Worm (Caenorhabditis elegans) whole organism, young adult: Measurements from ENCODE around the gene arrd-16.

Experiments
- B0019.2 ChIP-seq: fragments of 200-800 bp; sonication (Bioruptor generic); conservative IDR thresholded peaks from 2 replicates; pipeline ENCODE4 v1.3.6; 2022; ENCODE audit warnings: missing genetic modification reagents, missing genetic modification characterization, missing compliant biosample characterization
- B0035.1 ChIP-seq: sonication (generic microtip); optimal IDR thresholded peaks from 2 replicates; lab custom pipeline; 2016; ENCODE audit warnings: missing genetic modification characterization, mild to moderate bottlenecking, missing compliant biosample characterization, missing genotype, missing genetic modification reagents
- B0336.3 ChIP-seq: fragments of 200-800 bp; sonication (Bioruptor generic); IDR thresholded peaks from 2 replicates; pipeline ENCODE4 v1.3.6; 2022; ENCODE audit warnings: missing genetic modification characterization, missing compliant biosample characterization
- C06A6.2 ChIP-seq: fragments of 200-800 bp; sonication (Bioruptor generic); conservative IDR thresholded peaks from 2 replicates; pipeline ENCODE4 v1.3.6; 2022; ENCODE audit warnings: missing genetic modification characterization, missing compliant biosample characterization
- C17E4.6 ChIP-seq: fragments of 200-800 bp; sonication (Bioruptor generic); IDR thresholded peaks from 2 replicates; pipeline ENCODE4 v1.3.6; 2022; ENCODE audit warnings: missing genetic modification reagents, missing genetic modification characterization, missing compliant biosample characterization
- D2030.7 ChIP-seq: fragments of 200-800 bp; sonication (Bioruptor generic); IDR thresholded peaks from 2 replicates; pipeline ENCODE4 v1.3.6; 2022; ENCODE audit warnings: missing genetic modification reagents, missing genetic modification characterization, missing compliant biosample characterization
- F10E7.11 ChIP-seq: sonication (generic microtip); optimal IDR thresholded peaks from 2 replicates; lab custom pipeline; 2017; ENCODE audit warnings: mild to moderate bottlenecking, missing genetic modification characterization, moderate library complexity, missing compliant biosample characterization
- F22D6.2 ChIP-seq: sonication (generic microtip); optimal IDR thresholded peaks from 2 replicates; lab custom pipeline; 2016; ENCODE audit warnings: mild to moderate bottlenecking, missing genetic modification characterization, missing compliant biosample characterization
- F57A8.1 ChIP-seq: fragments of 200-800 bp; sonication (Bioruptor generic); optimal IDR thresholded peaks from 2 replicates; lab custom pipeline; 2018; ENCODE audit warnings: mild to moderate bottlenecking, missing genetic modification characterization, moderate library complexity, missing compliant biosample characterization
- T07F8.4 ChIP-seq: sonication (generic microtip); optimal IDR thresholded peaks from 2 replicates; lab custom pipeline; 2016; ENCODE audit warnings: mild to moderate bottlenecking, missing genetic modification characterization, moderate library complexity, missing compliant biosample characterization
- Y53G8AR.9 ChIP-seq: fragments of 200-800 bp; sonication (Bioruptor generic); conservative IDR thresholded peaks from 2 replicates; pipeline ENCODE4 v1.3.6; 2022; ENCODE audit warnings: missing genetic modification reagents, missing genetic modification characterization, missing compliant biosample characterization
- Y67H2A.10 ChIP-seq: fragments of 200-800 bp; sonication (Bioruptor generic); conservative IDR thresholded peaks from 2 replicates; pipeline ENCODE4 v1.3.6; 2022; ENCODE audit warnings: missing genetic modification reagents, missing genetic modification characterization, missing compliant biosample characterization
- Y79H2A.3 ChIP-seq: fragments of 200-800 bp; sonication (Bioruptor generic); conservative IDR thresholded peaks from 2 replicates; pipeline ENCODE4 v1.3.6; 2022; ENCODE audit warnings: missing genetic modification reagents, missing genetic modification characterization, missing compliant biosample characterization
- ZK185.1 ChIP-seq: sonication (generic microtip); optimal IDR thresholded peaks from 2 replicates; lab custom pipeline; 2016; ENCODE audit warnings: mild to moderate bottlenecking, missing genetic modification characterization, missing compliant biosample characterization; ENCODE audit not compliant: poor library complexity, severe bottlenecking
- akir-1 ChIP-seq: fragments of 200-800 bp; sonication (Bioruptor generic); optimal IDR thresholded peaks from 2 replicates; lab custom pipeline; 2018; ENCODE audit warnings: mild to moderate bottlenecking, missing genetic modification characterization, moderate library complexity, missing compliant biosample characterization
- atf-7 ChIP-seq: sonication (generic microtip); optimal IDR thresholded peaks from 2 replicates; lab custom pipeline; 2017; ENCODE audit warnings: mild to moderate bottlenecking, missing genetic modification characterization, missing compliant biosample characterization
- attf-5 ChIP-seq: fragments of 200-800 bp; sonication (Bioruptor generic); optimal IDR thresholded peaks from 2 replicates; lab custom pipeline; 2018; ENCODE audit warnings: mild to moderate bottlenecking, missing genetic modification characterization, missing compliant biosample characterization
- attf-6 ChIP-seq: fragments of 200-800 bp; sonication (Bioruptor generic); IDR thresholded peaks from 2 replicates; pipeline ENCODE4 v1.3.6; 2022; ENCODE audit warnings: missing genetic modification reagents, missing genetic modification characterization, missing compliant biosample characterization
- bed-1 ChIP-seq: fragments of 200-800 bp; sonication (Bioruptor generic); IDR thresholded peaks from 2 replicates; pipeline ENCODE4 v1.3.6; 2022; ENCODE audit warnings: missing genetic modification reagents, missing genetic modification characterization, missing compliant biosample characterization
- ccch-3 ChIP-seq: fragments of 200-800 bp; sonication (Bioruptor generic); optimal IDR thresholded peaks from 2 replicates; lab custom pipeline; 2018; ENCODE audit warnings: mild to moderate bottlenecking, missing genetic modification characterization, missing compliant biosample characterization
- ceh-100 ChIP-seq: fragments of 200-800 bp; sonication (Bioruptor generic); IDR thresholded peaks from 2 replicates; pipeline ENCODE4 v1.3.6; 2022; ENCODE audit warnings: missing genetic modification reagents, missing genetic modification characterization, missing compliant biosample characterization
- ceh-58 ChIP-seq: fragments of 200-800 bp; sonication (Bioruptor generic); IDR thresholded peaks from 2 replicates; pipeline ENCODE4 v1.3.6; 2022; ENCODE audit warnings: missing genetic modification characterization, missing compliant biosample characterization
- chd-7 ChIP-seq: sonication (generic microtip); optimal IDR thresholded peaks from 2 replicates; lab custom pipeline; 2016; ENCODE audit warnings: mild to moderate bottlenecking, missing genetic modification characterization, moderate library complexity, missing compliant biosample characterization
- ekl-4 ChIP-seq: fragments of 200-800 bp; sonication (Bioruptor generic); IDR thresholded peaks from 2 replicates; pipeline ENCODE4 v1.3.6; 2022; ENCODE audit warnings: missing genetic modification reagents, missing genetic modification characterization, missing compliant biosample characterization
- fkh-3 ChIP-seq: sonication (generic microtip); optimal IDR thresholded peaks from 2 replicates; lab custom pipeline; 2016; ENCODE audit warnings: mild to moderate bottlenecking, missing genetic modification characterization, missing compliant biosample characterization
- hlh-12 ChIP-seq: sonication (generic microtip); optimal IDR thresholded peaks from 2 replicates; lab custom pipeline; 2016; ENCODE audit warnings: missing genetic modification characterization, missing compliant biosample characterization
- hlh-26 ChIP-seq: fragments of 200-800 bp; sonication (Bioruptor generic); conservative IDR thresholded peaks from 2 replicates; pipeline ENCODE4 v1.3.6; 2022; ENCODE audit warnings: missing genetic modification reagents, missing genetic modification characterization, missing compliant biosample characterization
- hsf-1 ChIP-seq: fragments of 200-800 bp; sonication (Bioruptor generic); IDR thresholded peaks from 2 replicates; pipeline ENCODE4 v1.3.6; 2022; ENCODE audit warnings: missing genetic modification reagents, missing genetic modification characterization, missing compliant biosample characterization
- let-526 ChIP-seq: fragments of 200-800 bp; sonication (Bioruptor generic); IDR thresholded peaks from 2 replicates; pipeline ENCODE4 v1.3.6; 2022; ENCODE audit warnings: missing genetic modification reagents, missing genetic modification characterization, missing compliant biosample characterization
- lin-26 ChIP-seq: fragments of 200-800 bp; sonication (Bioruptor generic); IDR thresholded peaks from 2 replicates; pipeline ENCODE4 v1.3.6; 2022; ENCODE audit warnings: missing genetic modification reagents, missing genetic modification characterization, missing compliant biosample characterization
- lin-54 ChIP-seq: fragments of 200-800 bp; sonication (Bioruptor generic); optimal IDR thresholded peaks from 2 replicates; lab custom pipeline; 2018; ENCODE audit warnings: mild to moderate bottlenecking, missing genetic modification characterization, missing compliant biosample characterization
- lsy-27 ChIP-seq: sonication (generic microtip); optimal IDR thresholded peaks from 2 replicates; lab custom pipeline; 2017; ENCODE audit warnings: missing genetic modification characterization, mild to moderate bottlenecking, missing compliant biosample characterization, antibody characterized with exemption, missing genotype, borderline replicate concordance; ENCODE audit not compliant: insufficient read depth
- madf-10 ChIP-seq: sonication (generic microtip); optimal IDR thresholded peaks from 2 replicates; lab custom pipeline; 2016; ENCODE audit warnings: mild to moderate bottlenecking, missing genetic modification characterization, missing compliant biosample characterization
- madf-3 ChIP-seq: fragments of 200-800 bp; sonication (Bioruptor generic); IDR thresholded peaks from 2 replicates; pipeline ENCODE4 v1.3.6; 2022; ENCODE audit warnings: missing genetic modification reagents, missing genetic modification characterization, missing compliant biosample characterization
- mel-28 ChIP-seq: sonication (generic microtip); optimal IDR thresholded peaks from 2 replicates; lab custom pipeline; 2016; ENCODE audit warnings: borderline replicate concordance, mild to moderate bottlenecking, missing genetic modification characterization, missing compliant biosample characterization
- mxl-1 ChIP-seq: sonication (generic microtip); optimal IDR thresholded peaks from 2 replicates; lab custom pipeline; 2016; ENCODE audit warnings: missing genetic modification characterization, missing compliant biosample characterization
- pbrm-1 ChIP-seq: fragments of 200-800 bp; sonication (Bioruptor generic); IDR thresholded peaks from 2 replicates; pipeline ENCODE4 v1.3.6; 2022; ENCODE audit warnings: missing genetic modification reagents, missing genetic modification characterization, missing compliant biosample characterization
- rcor-1 ChIP-seq: fragments of 200-800 bp; sonication (Bioruptor generic); IDR thresholded peaks from 2 replicates; pipeline ENCODE4 v1.3.6; 2022; ENCODE audit warnings: missing genetic modification reagents, missing genetic modification characterization, missing compliant biosample characterization
- repo-1 ChIP-seq: sonication (generic microtip); optimal IDR thresholded peaks from 2 replicates; lab custom pipeline; 2017; ENCODE audit warnings: mild to moderate bottlenecking, missing genetic modification characterization, missing compliant biosample characterization
- sdz-38 ChIP-seq: sonication (generic microtip); optimal IDR thresholded peaks from 2 replicates; lab custom pipeline; 2016; ENCODE audit warnings: missing genotype, missing genetic modification characterization, missing compliant biosample characterization
- snpc-1.3 ChIP-seq: sonication (generic microtip); optimal IDR thresholded peaks from 2 replicates; lab custom pipeline; 2017; ENCODE audit warnings: missing genetic modification characterization, mild to moderate bottlenecking, missing compliant biosample characterization, antibody characterized with exemption, moderate library complexity, missing genotype, missing genetic modification reagents; ENCODE audit not compliant: insufficient read depth
- somi-1 ChIP-seq: fragments of 200-800 bp; sonication (Bioruptor generic); optimal IDR thresholded peaks from 2 replicates; lab custom pipeline; 2018; ENCODE audit warnings: mild to moderate bottlenecking, missing genetic modification characterization, missing compliant biosample characterization
- tbx-9 ChIP-seq: sonication (generic microtip); optimal IDR thresholded peaks from 2 replicates; lab custom pipeline; 2016; ENCODE audit warnings: borderline replicate concordance, missing genetic modification characterization, inconsistent platforms, missing compliant biosample characterization
- unc-62 ChIP-seq: fragments of 150-350 bp; optimal IDR thresholded peaks from 2 replicates; lab custom pipeline; 2014; ENCODE audit warnings: missing biosample characterization, missing genetic modification reagents, missing genetic modification characterization
- ztf-22 ChIP-seq: fragments of 200-800 bp; sonication (Bioruptor generic); optimal IDR thresholded peaks from 2 replicates; lab custom pipeline; 2018; ENCODE audit warnings: mild to moderate bottlenecking, missing genetic modification characterization, moderate library complexity, missing compliant biosample characterization
- ztf-25 ChIP-seq: fragments of 200-800 bp; sonication (Bioruptor generic); IDR thresholded peaks from 2 replicates; pipeline ENCODE4 v1.3.6; 2022; ENCODE audit warnings: missing genetic modification reagents, missing genetic modification characterization, missing compliant biosample characterization
- ztf-6 ChIP-seq: fragments of 200-800 bp; sonication (Bioruptor generic); IDR thresholded peaks from 2 replicates; pipeline ENCODE4 v1.3.6; 2022; ENCODE audit warnings: missing genetic modification reagents, missing genetic modification characterization, missing compliant biosample characterization

The arrd-16 gene

ce11 chrIII:12491984-12492383 is 7.5 kb downstream of the arrd-16 start, which contains the start of gene Y49E10.25:
Y49E10.25 (minus strand) TSS chrIII:12492084.
- no peak for TF ChIP-seq chd-7 (tag; lab: Kevin White, UChicago)

- no peak for TF ChIP-seq Y53G8AR.9
- no peak for TF ChIP-seq mxl-1 (tag; lab: Kevin White, UChicago)
- TF ChIP-seq hsf-1 (GFP tag; lab: Robert Waterston, UW): no peak
- no peak for TF ChIP-seq bed-1 (GFP tag; lab: Robert Waterston, UW)
- no peak for TF ChIP-seq ceh-58 (GFP tag; lab: Robert Waterston, UW)
- no peak for TF ChIP-seq madf-10 (tag; lab: Kevin White, UChicago)
- no peak for TF ChIP-seq repo-1 (tag; lab: Kevin White, UChicago)
- TF ChIP-seq T07F8.4: no peak
- no peak for TF ChIP-seq lin-26 (GFP tag; lab: Robert Waterston, UW)
- no peak for TF ChIP-seq F22D6.2 (tag; lab: Kevin White, UChicago)
- no peak for TF ChIP-seq attf-5 (GFP tag; lab: Kevin White, UChicago)
- TF ChIP-seq ccch-3 (GFP tag; lab: Kevin White, UChicago): no peak
- no peak for TF ChIP-seq let-526
- no peak for TF ChIP-seq lsy-27
- TF ChIP-seq C06A6.2 (GFP tag; lab: Robert Waterston, UW): no peak
- no peak for TF ChIP-seq ZK185.1 (tag; lab: Kevin White, UChicago)
- peak; percentile 79 for TF ChIP-seq snpc-1.3 (tag; lab: Kevin White, UChicago)
- TF ChIP-seq tbx-9 (tag; lab: Kevin White, UChicago): no peak
- no peak for TF ChIP-seq fkh-3 (tag; lab: Kevin White, UChicago)
- TF ChIP-seq ceh-100 (GFP tag; lab: Robert Waterston, UW): no peak
- no peak for TF ChIP-seq mel-28 (tag; lab: Kevin White, UChicago)
- TF ChIP-seq ztf-22 (GFP tag; lab: Kevin White, UChicago): no peak
- TF ChIP-seq atf-7 (tag; lab: Kevin White, UChicago): no peak
- TF ChIP-seq rcor-1 (GFP tag; lab: Robert Waterston, UW): no peak
- peak; percentile 63; the same call in 1 of the 2 replicates for TF ChIP-seq pbrm-1 (GFP tag; lab: Robert Waterston, UW)
- no peak for TF ChIP-seq ztf-6 (GFP tag; lab: Robert Waterston, UW)
- TF ChIP-seq Y67H2A.10 (GFP tag; lab: Robert Waterston, UW): no peak
- TF ChIP-seq F57A8.1 (GFP tag; lab: Kevin White, UChicago): no peak
- TF ChIP-seq attf-6 (GFP tag; lab: Robert Waterston, UW): no peak
- no peak for TF ChIP-seq B0035.1
- TF ChIP-seq B0019.2 (GFP tag; lab: Robert Waterston, UW): peak; percentile 71
- no peak for TF ChIP-seq Y79H2A.3 (GFP tag; lab: Robert Waterston, UW)
- peak; percentile 67; the same call in 1 of the 2 replicates for TF ChIP-seq D2030.7 (GFP tag; lab: Robert Waterston, UW)
- TF ChIP-seq hlh-26 (GFP tag; lab: Robert Waterston, UW): no peak
- TF ChIP-seq B0336.3: no peak
- no peak for TF ChIP-seq unc-62
- TF ChIP-seq somi-1 (GFP tag; lab: Kevin White, UChicago): no peak
- TF ChIP-seq madf-3: peak; percentile 38; the same call in 1 of the 2 replicates
- TF ChIP-seq ekl-4: no peak
- TF ChIP-seq F10E7.11 (tag; lab: Kevin White, UChicago): no peak
- TF ChIP-seq hlh-12: no peak
- no peak for TF ChIP-seq sdz-38 (tag; lab: Kevin White, UChicago)
- TF ChIP-seq lin-54 (GFP tag; lab: Kevin White, UChicago): peak; percentile 48
- no peak for TF ChIP-seq akir-1 (GFP tag; lab: Kevin White, UChicago)
- TF ChIP-seq C17E4.6 (GFP tag; lab: Robert Waterston, UW): no peak
- no peak for TF ChIP-seq ztf-25 (GFP tag; lab: Robert Waterston, UW)
These were observed 11.1 kb downstream of the arrd-16 start, which contains the start of the genes Y111B2A.1 and Y111B2A.2 for ce11 chrIII:12495594-12496096. Y111B2A.1 (minus strand) TSS chrIII:12495644. Y111B2A.2 (plus strand) TSS chrIII:12496086.
